Worm (Caenorhabditis elegans): ENCODE measurements around the gene dhrs-4.

DNA sequence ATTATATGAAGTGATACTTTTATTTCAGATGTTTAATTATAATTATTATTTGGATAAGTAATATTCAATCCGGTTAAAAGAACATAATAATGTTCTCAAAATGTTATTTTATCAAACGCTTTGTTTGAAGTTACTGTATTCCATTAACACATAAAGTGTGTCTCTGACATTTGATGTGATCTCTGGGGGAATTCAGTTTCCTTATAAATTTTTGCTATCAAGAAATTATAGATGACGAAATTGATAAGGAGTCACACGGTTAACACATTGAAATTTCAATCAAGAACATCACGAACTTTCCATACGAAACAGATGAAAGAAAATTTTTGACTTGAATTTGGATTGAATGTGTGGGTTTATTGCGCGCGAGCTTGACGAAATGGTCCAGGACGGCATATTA lies 728 bp upstream of the dhrs-4 start:
- TF ChIP-seq lin-39 (tag; optimal IDR thresholded peaks at IDR 0.05) (no peak), ZK546.5 (tag; optimal IDR thresholded peaks at IDR 0.05) (no peak), elt-3 (tag; optimal IDR thresholded peaks at IDR 0.05) (no peak)

All from whole organism, L2 larva.